Worm (Caenorhabditis elegans): Measurements from ENCODE around the gene Y39F10A.3.

DNA sequence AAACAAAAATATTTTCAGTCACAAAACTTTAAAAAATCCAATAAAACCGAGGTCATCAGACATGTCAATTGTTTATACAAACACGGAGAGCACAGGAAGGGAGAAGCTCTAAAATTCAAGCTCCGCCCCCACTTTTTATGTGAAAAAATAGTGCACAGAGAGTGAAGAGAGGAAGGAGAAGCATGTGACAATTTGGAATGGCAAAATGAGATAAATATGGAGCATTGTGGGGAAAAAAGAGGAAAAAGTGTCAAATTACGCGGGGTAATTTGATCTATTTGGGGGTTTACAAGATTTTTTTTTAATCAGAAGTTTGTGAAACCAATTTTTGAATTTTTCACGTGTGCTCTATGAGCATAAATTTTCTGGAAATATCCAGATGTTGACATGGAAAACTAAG lies 19.9 kb downstream of the Y39F10A.3 start:
- TF ChIP-seq cog-1 (tag; optimal IDR thresholded peaks at IDR 0.05): no peak
- no peak for TF ChIP-seq tab-1 (GFP tag; IDR thresholded peaks at IDR 0.05)

Data from whole organism, midembryonic.